Fruit fly (Drosophila melanogaster) whole organism, pupa: Measurements from ENCODE around the gene CG18598.

ENCODE experiments used
- CG10348 ChIP-seq: fragments of 200-800 bp; sonication (Bioruptor generic); IDR thresholded peaks from 2 replicates; pipeline ENCODE4 v1.3.6; 2022; ENCODE audit warnings: missing biosample characterization, missing genetic modification characterization
- CG15710 ChIP-seq: fragments of 200-800 bp; sonication (Bioruptor generic); optimal IDR thresholded peaks from 2 replicates; lab custom pipeline; 2018; ENCODE audit warnings: missing biosample characterization, mild to moderate bottlenecking, missing genetic modification characterization, moderate library complexity
- CG9948 ChIP-seq: fragments of 200-800 bp; sonication (Bioruptor generic); optimal IDR thresholded peaks from 2 replicates; lab custom pipeline; 2018; ENCODE audit warnings: missing biosample characterization, mild to moderate bottlenecking, missing genetic modification characterization, moderate library complexity
- D1 ChIP-seq: fragments of 200-800 bp; sonication (Bioruptor generic); optimal IDR thresholded peaks from 2 replicates; lab custom pipeline; 2018; ENCODE audit warnings: missing biosample characterization, mild to moderate bottlenecking, missing genetic modification characterization, moderate library complexity
- EcR ChIP-seq: fragments of 200-800 bp; sonication (Bioruptor generic); optimal IDR thresholded peaks from 3 replicates; lab custom pipeline; 2019; ENCODE audit warnings: missing biosample characterization, missing genetic modification characterization, mild to moderate bottlenecking, moderate library complexity, missing genetic modification reagents
- Pif1A ChIP-seq: fragments of 200-800 bp; sonication (Bioruptor generic); optimal IDR thresholded peaks from 3 replicates; lab custom pipeline; 2016; ENCODE audit warnings: missing biosample characterization, missing genetic modification characterization
- Pif1B ChIP-seq: fragments of 200-800 bp; sonication (Bioruptor generic); optimal IDR thresholded peaks from 3 replicates; lab custom pipeline; 2016; ENCODE audit warnings: missing biosample characterization, missing genetic modification characterization
- Snoo ChIP-seq: fragments of 200-800 bp; sonication (Bioruptor generic); optimal IDR thresholded peaks from 3 replicates; lab custom pipeline; 2017; ENCODE audit warnings: missing biosample characterization, mild to moderate bottlenecking, missing genetic modification characterization, inconsistent platforms
- gl ChIP-seq: fragments of 200-800 bp; sonication (Bioruptor generic); optimal IDR thresholded peaks from 2 replicates; lab custom pipeline; 2018; ENCODE audit warnings: missing biosample characterization, mild to moderate bottlenecking, missing genetic modification characterization

dm6 chr3R:18234699-18235257, 16.1 kb upstream of the CG18598 start:
- TF ChIP-seq CG15710 (tag; lab: Kevin White, UChicago) (no peak), Pif1B (no peak), CG10348 (GFP tag; lab: Robert Waterston, UW) (no peak), EcR (GFP tag; lab: Kevin White, UChicago) (no peak), CG9948 (tag; lab: Kevin White, UChicago) (no peak), D1 (tag; lab: Kevin White, UChicago) (no peak), gl (no peak), Snoo (tag; lab: Kevin White, UChicago) (no peak), Pif1A (GFP tag; lab: Kevin White, UChicago) (no peak)
